Fruit fly (Drosophila melanogaster) Kc167 (cell line): ENCODE results near the gene CG12075.

Source experiments
- Myc ChIP-seq: fragments of >200 bp; optimal IDR thresholded peaks from 2 replicates; lab custom pipeline; 2017; ENCODE audit warnings: missing external identifiers
- insv ChIP-seq: fragments of >200 bp; optimal IDR thresholded peaks from 3 replicates; lab custom pipeline; 2018; ENCODE audit warnings: missing external identifiers
- psq ChIP-seq: fragments of >200 bp; optimal IDR thresholded peaks from 2 replicates; lab custom pipeline; 2017; ENCODE audit warnings: missing external identifiers
- ttk ChIP-seq: sonication (Bioruptor generic); optimal IDR thresholded peaks from 2 replicates; lab custom pipeline; 2017; ENCODE audit warnings: missing external identifiers

- TF ChIP-seq insv = no peak
- no peak for TF ChIP-seq psq (lab: Kevin White, UChicago)
- no peak for TF ChIP-seq ttk (lab: Kevin White, UChicago)
- TF ChIP-seq Myc (lab: Kevin White, UChicago) = no peak
Observed at dm6 chrX:8908137-8908536, 70.0 kb downstream of the CG12075 start.
